Worm (Caenorhabditis elegans): ENCODE data around the gene rom-2.

The rom-2 gene

ce11 chrIII:9570869-9571268 lies 24.6 kb downstream of the rom-2 start (continued):
- TF ChIP-seq K11D2.4 (GFP tag; IDR thresholded peaks at IDR 0.05) (no peak), F49E8.2 (tag; optimal IDR thresholded peaks at IDR 0.05; ENCODE audit: insufficient read depth) (no peak), chd-7 (tag; optimal IDR thresholded peaks at IDR 0.05) (no peak), unc-130 (GFP tag; optimal IDR thresholded peaks at IDR 0.05) (no peak), Y67H2A.10 (GFP tag; conservative IDR thresholded peaks at IDR 0.05) (no peak), nfyb-1 (GFP tag; IDR thresholded peaks at IDR 0.05) (peak; percentile 99), athp-1 (tag; optimal IDR thresholded peaks at IDR 0.05) (no peak), tbp1 (GFP tag; optimal IDR thresholded peaks at IDR 0.05) (no peak), ztf-6 (GFP tag; IDR thresholded peaks at IDR 0.05) (no peak), C17E4.6 (GFP tag; IDR thresholded peaks at IDR 0.05) (no peak), snpc-3.4 (tag; optimal IDR thresholded peaks at IDR 0.05) (no peak), efl-1 (GFP tag; optimal IDR thresholded peaks at IDR 0.05) (peak; percentile 50), mcd-1 (GFP tag; IDR thresholded peaks at IDR 0.05) (0 out of 2 replicates have a peak, but pooled peaks have one; percentile 12), mxl-1 (tag; optimal IDR thresholded peaks at IDR 0.05) (no peak), lin-40 (tag; optimal IDR thresholded peaks at IDR 0.05) (no peak), somi-1 (GFP tag; optimal IDR thresholded peaks at IDR 0.05) (no peak), let-607 (tag; optimal IDR thresholded peaks at IDR 0.05) (peak; percentile 73 to 95), ZK185.1 (tag; optimal IDR thresholded peaks at IDR 0.05; ENCODE audit: poor library complexity, severe bottlenecking) (no peak), B0019.2 (GFP tag; conservative IDR thresholded peaks at IDR 0.05) (no peak), F57C9.4 (tag; optimal IDR thresholded peaks at IDR 0.05) (no peak), xnd-1 (tag; optimal IDR thresholded peaks at IDR 0.05) (no peak), B0336.3 (GFP tag; IDR thresholded peaks at IDR 0.05) (no peak), sea-2 (GFP tag; IDR thresholded peaks at IDR 0.05) (no peak), dox-1 (GFP tag; IDR thresholded peaks at IDR 0.05) (no peak), ceh-91 (GFP tag; IDR thresholded peaks at IDR 0.05) (no peak), sdz-38 (tag; optimal IDR thresholded peaks at IDR 0.05) (no peak), nfya-2 (GFP tag; IDR thresholded peaks at IDR 0.05) (peak; percentile 98), pbrm-1 (GFP tag; IDR thresholded peaks at IDR 0.05) (no peak), madf-6 (GFP tag; IDR thresholded peaks at IDR 0.05) (no peak), dpff-1 (tag; optimal IDR thresholded peaks at IDR 0.05) (no peak)

DNA sequence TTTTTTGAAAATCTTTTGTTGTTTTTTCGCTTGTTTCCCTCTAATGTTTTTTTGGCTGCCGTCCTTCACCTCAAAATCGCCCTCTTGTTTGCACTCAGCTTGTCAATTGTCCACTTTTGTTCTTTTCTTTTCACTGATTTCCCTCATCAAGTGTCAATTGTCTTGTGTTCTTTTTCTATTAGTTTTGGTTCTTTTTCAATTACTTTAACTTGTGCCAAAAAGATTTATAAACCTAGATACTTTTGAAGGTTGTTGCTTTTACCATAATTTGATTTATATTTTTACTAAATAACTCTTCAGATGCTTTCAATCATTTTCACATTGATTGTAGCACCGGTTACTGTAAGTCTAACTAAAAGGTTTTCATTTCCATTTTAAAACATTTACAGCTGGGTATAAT lies 27.0 kb downstream of the rom-2 start, which contains the start of gene C48B4.13:
C48B4.13 (plus strand) TSS at position 301 of the 400 bp plus-strand sequence.
- TF ChIP-seq F10E7.11 (tag; optimal IDR thresholded peaks at IDR 0.05) (no peak), tlf-1 (GFP tag; optimal IDR thresholded peaks at IDR 0.05) (no peak), rpc-1 (optimal IDR thresholded peaks at IDR 0.05) (no peak), rpc-1 (tag; optimal IDR thresholded peaks at IDR 0.05) (no peak), madf-8 (GFP tag; conservative IDR thresholded peaks at IDR 0.05) (no peak), repo-1 (tag; optimal IDR thresholded peaks at IDR 0.05) (no peak), hmg-20 (GFP tag; IDR thresholded peaks at IDR 0.05) (no peak), lin-35 (GFP tag; optimal IDR thresholded peaks at IDR 0.05) (no peak), sptf-2 (GFP tag; optimal IDR thresholded peaks at IDR 0.05) (no peak), attf-6 (GFP tag; IDR thresholded peaks at IDR 0.05) (no peak), pha-4 (tag; optimal IDR thresholded peaks at IDR 0.05) (no peak), nhr-90 (tag; optimal IDR thresholded peaks at IDR 0.05) (no peak), let-607 (tag; optimal IDR thresholded peaks at IDR 0.05) (no peak), bed-2 (GFP tag; IDR thresholded peaks at IDR 0.05) (no peak), attf-5 (GFP tag; optimal IDR thresholded peaks at IDR 0.05) (no peak)

All from whole organism, young adult.